Worm (Caenorhabditis elegans) whole organism, early embryonic: Measurements from ENCODE around the gene dhs-17.

Experiments
- B0310.2 ChIP-seq: sonication (generic microtip); optimal IDR thresholded peaks from 2 replicates; lab custom pipeline; 2016; ENCODE audit warnings: mild to moderate bottlenecking, missing genetic modification characterization, missing compliant biosample characterization
- F13C5.2 ChIP-seq: sonication (generic microtip); optimal IDR thresholded peaks from 2 replicates; lab custom pipeline; 2017; ENCODE audit warnings: mild to moderate bottlenecking, missing genetic modification characterization, inconsistent platforms, missing compliant biosample characterization
- aly-1 ChIP-seq: sonication (generic microtip); optimal IDR thresholded peaks from 2 replicates; lab custom pipeline; 2016; ENCODE audit warnings: missing genetic modification characterization, missing compliant biosample characterization
- ama-1 ChIP-seq: fragments of 150-350 bp; optimal IDR thresholded peaks from 2 replicates; lab custom pipeline; 2014
- ceh-13 ChIP-seq: fragments of 200-800 bp; sonication (Bioruptor generic); optimal IDR thresholded peaks from 2 replicates; lab custom pipeline; 2018; ENCODE audit warnings: mild to moderate bottlenecking, missing genetic modification characterization, missing compliant biosample characterization
- ceh-36 ChIP-seq: sonication (generic microtip); optimal IDR thresholded peaks from 2 replicates; lab custom pipeline; 2016; ENCODE audit warnings: missing genetic modification characterization, inconsistent platforms, missing compliant biosample characterization
- ets-7 ChIP-seq: sonication (generic microtip); optimal IDR thresholded peaks from 2 replicates; lab custom pipeline; 2016; ENCODE audit warnings: missing genotype, missing genetic modification characterization, missing compliant biosample characterization
- flt-1 ChIP-seq: fragments of 200-800 bp; sonication (Bioruptor generic); IDR thresholded peaks from 2 replicates; pipeline ENCODE4 v1.3.6; 2022; ENCODE audit warnings: missing genetic modification characterization, missing compliant biosample characterization
- hmbx-1 ChIP-seq: sonication (generic microtip); optimal IDR thresholded peaks from 2 replicates; lab custom pipeline; 2016; ENCODE audit warnings: mild to moderate bottlenecking, missing genetic modification characterization, missing compliant biosample characterization
- hmg-4 ChIP-seq: fragments of 200-800 bp; sonication (Bioruptor generic); optimal IDR thresholded peaks from 2 replicates; lab custom pipeline; 2018; ENCODE audit warnings: mild to moderate bottlenecking, missing genetic modification characterization, missing compliant biosample characterization
- hnd-1 ChIP-seq: sonication (generic microtip); optimal IDR thresholded peaks from 2 replicates; lab custom pipeline; 2016; ENCODE audit warnings: missing genetic modification characterization, missing compliant biosample characterization
- pes-1 ChIP-seq: fragments of 200-800 bp; sonication (Bioruptor generic); IDR thresholded peaks from 2 replicates; pipeline ENCODE4 v1.3.6; 2022; ENCODE audit warnings: missing genetic modification reagents, missing genetic modification characterization, missing compliant biosample characterization
- scrt-1 ChIP-seq: fragments of 200-800 bp; sonication (Bioruptor generic); IDR thresholded peaks from 2 replicates; pipeline ENCODE4 v1.3.6; 2022; ENCODE audit warnings: missing genetic modification characterization, missing compliant biosample characterization
- sea-1 ChIP-seq: fragments of 200-800 bp; sonication (Bioruptor generic); conservative IDR thresholded peaks from 2 replicates; pipeline ENCODE4 v1.3.6; 2022; ENCODE audit warnings: missing genetic modification characterization, missing compliant biosample characterization
- tbx-11 ChIP-seq: fragments of 200-800 bp; sonication (Bioruptor generic); IDR thresholded peaks from 2 replicates; pipeline ENCODE4 v1.3.6; 2022; ENCODE audit warnings: missing genetic modification characterization, missing compliant biosample characterization
- tbx-37 ChIP-seq: fragments of 200-800 bp; sonication (Bioruptor generic); conservative IDR thresholded peaks from 2 replicates; pipeline ENCODE4 v1.3.6; 2022; ENCODE audit warnings: missing genetic modification reagents, missing genetic modification characterization, missing compliant biosample characterization
- tra-4 ChIP-seq: sonication (generic microtip); optimal IDR thresholded peaks from 2 replicates; lab custom pipeline; 2017; ENCODE audit warnings: missing genetic modification characterization, missing compliant biosample characterization

dhs-17 gene

DNA sequence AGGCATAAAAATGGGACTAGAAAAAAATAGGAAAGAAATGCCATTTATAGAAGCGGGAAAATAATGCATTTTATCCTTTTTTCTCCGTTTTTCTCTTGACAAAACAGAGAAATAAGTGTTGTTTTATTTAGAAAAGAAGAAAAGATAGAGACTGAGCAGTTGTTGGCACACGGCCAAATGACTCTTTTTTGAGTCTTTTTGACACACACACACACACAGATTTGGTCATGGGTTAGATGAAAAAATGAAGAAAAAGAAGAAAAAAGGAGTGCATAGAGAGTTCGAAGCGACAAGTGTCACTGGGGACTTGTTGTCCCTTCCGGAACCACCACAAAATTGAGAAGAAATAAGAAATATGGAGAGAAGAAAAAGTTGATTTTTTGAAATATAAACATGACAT, 1.1 kb downstream of the dhs-17 start:
- TF ChIP-seq hmg-4 (no peak), flt-1 (GFP tag; lab: Robert Waterston, UW) (no peak), tbx-37 (no peak), F13C5.2 (tag; lab: Kevin White, UChicago) (no peak), sea-1 (GFP tag; lab: Robert Waterston, UW) (no peak), ama-1 (lab: Kevin White, UChicago) (no peak), hnd-1 (no peak), aly-1 (no peak), ets-7 (tag; lab: Kevin White, UChicago) (no peak), tbx-11 (GFP tag; lab: Robert Waterston, UW) (no peak), pes-1 (GFP tag; lab: Robert Waterston, UW) (no peak), ceh-13 (no peak), B0310.2 (tag; lab: Kevin White, UChicago) (no peak), scrt-1 (GFP tag; lab: Robert Waterston, UW) (no peak)

DNA sequence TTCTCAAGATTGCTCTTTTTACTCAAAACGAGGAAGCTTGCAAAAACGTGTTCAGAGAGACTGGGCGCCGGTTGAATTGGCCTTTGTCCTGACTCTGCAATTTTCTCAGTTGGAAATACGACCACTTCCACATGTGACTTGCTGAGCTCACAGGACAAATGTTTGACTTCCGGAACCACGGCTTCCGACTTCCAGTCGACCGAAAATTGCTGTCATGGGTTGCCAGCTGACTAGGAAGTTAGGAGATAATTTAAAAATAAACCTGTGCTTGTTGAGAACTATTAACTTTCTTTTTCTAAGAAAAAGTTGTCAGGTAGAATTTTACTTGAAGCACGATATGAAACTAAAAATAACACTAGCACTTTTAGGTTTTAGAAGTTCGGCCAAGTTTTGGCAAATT, 3.0 kb downstream of the dhs-17 start:
- TF ChIP-seq tbx-37 (no peak), scrt-1 (GFP tag; lab: Robert Waterston, UW) (no peak), hnd-1 (no peak)

DNA sequence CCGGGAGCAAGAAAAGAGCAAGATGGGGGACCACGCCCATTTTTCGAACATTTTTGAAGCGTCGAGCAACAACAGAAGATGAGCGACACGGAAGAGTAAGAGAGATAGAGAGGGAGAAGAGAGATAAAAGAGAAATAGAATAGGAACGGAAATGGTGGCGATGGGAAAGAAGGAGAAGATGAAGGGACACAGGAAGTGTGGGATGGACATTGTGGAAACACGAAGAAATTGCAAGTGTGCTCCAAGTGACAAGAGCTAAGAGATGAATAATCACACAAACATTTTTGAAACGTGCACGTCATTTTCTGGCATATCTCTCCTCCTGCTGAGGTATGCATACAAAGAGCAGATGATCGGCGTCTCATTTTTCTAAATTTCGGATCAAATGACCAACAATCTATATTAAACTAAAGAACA, 4.0 kb downstream of the dhs-17 start:
- TF ChIP-seq tra-4 (tag; lab: Kevin White, UChicago) (no peak), scrt-1 (GFP tag; lab: Robert Waterston, UW) (no peak), tbx-11 (GFP tag; lab: Robert Waterston, UW) (no peak), pes-1 (GFP tag; lab: Robert Waterston, UW) (no peak), F13C5.2 (tag; lab: Kevin White, UChicago) (no peak), ama-1 (lab: Kevin White, UChicago) (no peak), B0310.2 (tag; lab: Kevin White, UChicago) (no peak), hnd-1 (no peak), ceh-13 (no peak), ets-7 (tag; lab: Kevin White, UChicago) (no peak), sea-1 (GFP tag; lab: Robert Waterston, UW) (no peak), ceh-36 (tag; lab: Kevin White, UChicago) (no peak), hmg-4 (no peak), hmbx-1 (no peak), tbx-37 (no peak), flt-1 (GFP tag; lab: Robert Waterston, UW) (no peak), aly-1 (no peak)

DNA sequence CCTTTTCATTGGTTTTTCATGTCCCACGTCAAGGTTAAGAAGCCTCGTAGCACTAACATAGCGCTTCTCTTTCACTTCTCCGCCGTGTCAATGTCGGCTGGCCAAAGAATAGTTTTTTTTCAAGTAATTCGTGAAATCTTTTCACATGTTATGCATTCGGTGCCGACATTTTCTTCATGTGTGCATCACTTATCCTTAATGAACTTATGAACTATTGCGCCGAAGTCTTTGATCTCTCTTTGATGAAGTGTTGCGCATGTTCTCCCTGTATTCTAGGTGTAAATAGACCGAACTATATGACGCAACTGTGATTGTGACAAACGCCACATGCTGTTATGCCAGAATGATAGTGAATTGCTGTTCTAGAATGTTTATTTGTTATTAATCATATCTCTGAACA, 12.5 kb downstream of the dhs-17 start:
- no peak for TF ChIP-seq tbx-37
- no peak for TF ChIP-seq ceh-36 (tag; lab: Kevin White, UChicago)
- TF ChIP-seq pes-1 (GFP tag; lab: Robert Waterston, UW): no peak
- TF ChIP-seq ama-1 (lab: Kevin White, UChicago): no peak
- no peak for TF ChIP-seq ets-7 (tag; lab: Kevin White, UChicago)

DNA sequence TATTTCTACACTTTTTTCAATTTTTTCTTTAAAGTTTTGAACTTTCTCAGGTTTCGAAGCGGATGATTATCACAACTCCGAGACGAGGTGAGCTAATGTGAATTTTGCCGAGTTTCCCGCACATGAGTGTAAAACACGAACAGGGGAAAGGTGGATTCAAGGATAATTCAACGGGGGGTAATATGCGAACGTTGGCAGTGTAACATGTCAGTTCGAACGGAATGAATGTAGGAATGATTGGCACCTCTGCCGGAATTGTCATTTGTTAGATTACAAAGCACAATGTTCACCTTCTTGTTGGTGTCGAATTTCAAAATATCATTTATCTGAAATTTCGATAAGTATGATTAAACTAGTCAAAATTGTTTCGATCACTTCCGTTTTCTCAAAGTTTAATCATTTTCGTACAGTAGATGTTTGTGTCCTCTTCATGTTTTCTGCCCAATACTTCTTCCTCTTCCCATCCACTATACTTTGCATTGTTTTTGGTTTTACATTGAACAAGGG, 15.6 kb downstream of the dhs-17 start, which contains the start of gene picc-1:
picc-1 (plus strand) TSS at position 51 of the 507 bp plus-strand sequence.
- TF ChIP-seq F13C5.2 (tag; lab: Kevin White, UChicago): no peak
- no peak for TF ChIP-seq ets-7 (tag; lab: Kevin White, UChicago)
- TF ChIP-seq ceh-36 (tag; lab: Kevin White, UChicago): no peak
- no peak for TF ChIP-seq hmg-4
- no peak for TF ChIP-seq tbx-37
- TF ChIP-seq flt-1 (GFP tag; lab: Robert Waterston, UW): no peak
- TF ChIP-seq B0310.2 (tag; lab: Kevin White, UChicago): no peak
- no peak for TF ChIP-seq ama-1 (lab: Kevin White, UChicago)
- no peak for TF ChIP-seq hmbx-1
- TF ChIP-seq pes-1 (GFP tag; lab: Robert Waterston, UW): no peak
- TF ChIP-seq scrt-1 (GFP tag; lab: Robert Waterston, UW): no peak
- TF ChIP-seq tra-4 (tag; lab: Kevin White, UChicago): no peak
- TF ChIP-seq ceh-13: no peak
- no peak for TF ChIP-seq tbx-11 (GFP tag; lab: Robert Waterston, UW)
- no peak for TF ChIP-seq sea-1 (GFP tag; lab: Robert Waterston, UW)

DNA sequence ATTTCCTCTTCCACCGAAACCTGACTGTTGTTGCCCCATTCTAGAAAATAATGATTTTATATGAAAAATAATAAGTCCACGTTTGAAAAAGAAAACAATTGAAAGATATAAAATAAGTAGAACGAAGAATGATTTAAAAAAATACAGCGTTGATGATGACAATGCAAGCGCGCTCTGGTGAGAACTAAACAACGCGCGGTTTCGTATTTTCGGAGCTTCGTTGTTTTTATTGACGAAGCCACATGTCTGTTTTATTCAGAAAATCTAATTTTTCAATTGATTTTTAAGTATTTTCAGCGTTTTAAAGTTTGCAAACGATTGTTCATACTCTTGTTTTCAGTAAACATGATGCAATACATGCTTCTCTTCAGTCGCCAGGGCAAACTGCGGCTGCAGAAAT, 17.0 kb downstream of the dhs-17 start, which contains the start of the genes rpt-2 and aps-1:
rpt-2 (minus strand) TSS at position 40 of the 400 bp plus-strand sequence.
aps-1 (plus strand) TSS at position 341 of the 400 bp plus-strand sequence.
- TF ChIP-seq ama-1 (lab: Kevin White, UChicago) (no peak), F13C5.2 (tag; lab: Kevin White, UChicago) (peak; percentile 48)

DNA sequence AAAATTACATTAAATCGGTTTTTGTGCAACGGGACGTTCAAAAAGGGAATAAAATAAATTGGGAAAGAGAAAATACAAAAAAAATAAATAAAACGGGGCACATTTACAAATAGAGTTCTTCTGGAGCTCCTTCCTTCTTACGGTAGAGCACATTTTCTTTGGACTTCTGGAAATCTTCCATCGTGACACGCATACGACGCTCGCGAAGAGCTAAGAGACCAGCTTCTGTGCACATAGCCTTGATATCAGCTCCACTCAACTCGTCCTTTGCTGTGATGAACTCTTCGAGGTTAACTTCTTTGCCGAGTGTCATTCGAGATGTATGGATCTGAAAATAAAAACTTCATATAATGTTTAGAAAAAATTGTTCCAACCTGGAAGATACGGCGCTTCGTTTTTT, 18.5 kb downstream of the dhs-17 start:
- TF ChIP-seq hnd-1: no peak
- no peak for TF ChIP-seq scrt-1 (GFP tag; lab: Robert Waterston, UW)
- TF ChIP-seq ceh-13: no peak
- TF ChIP-seq B0310.2 (tag; lab: Kevin White, UChicago): no peak
- TF ChIP-seq ama-1 (lab: Kevin White, UChicago): no peak
- TF ChIP-seq tbx-11 (GFP tag; lab: Robert Waterston, UW): no peak
- TF ChIP-seq ceh-36 (tag; lab: Kevin White, UChicago): no peak
- TF ChIP-seq hmbx-1: no peak
- TF ChIP-seq F13C5.2 (tag; lab: Kevin White, UChicago): no peak
- TF ChIP-seq tbx-37: no peak
- TF ChIP-seq flt-1 (GFP tag; lab: Robert Waterston, UW): no peak
- TF ChIP-seq hmg-4: no peak
- TF ChIP-seq sea-1 (GFP tag; lab: Robert Waterston, UW): no peak
- no peak for TF ChIP-seq pes-1 (GFP tag; lab: Robert Waterston, UW)
- TF ChIP-seq ets-7 (tag; lab: Kevin White, UChicago): no peak
- TF ChIP-seq aly-1: no peak

DNA sequence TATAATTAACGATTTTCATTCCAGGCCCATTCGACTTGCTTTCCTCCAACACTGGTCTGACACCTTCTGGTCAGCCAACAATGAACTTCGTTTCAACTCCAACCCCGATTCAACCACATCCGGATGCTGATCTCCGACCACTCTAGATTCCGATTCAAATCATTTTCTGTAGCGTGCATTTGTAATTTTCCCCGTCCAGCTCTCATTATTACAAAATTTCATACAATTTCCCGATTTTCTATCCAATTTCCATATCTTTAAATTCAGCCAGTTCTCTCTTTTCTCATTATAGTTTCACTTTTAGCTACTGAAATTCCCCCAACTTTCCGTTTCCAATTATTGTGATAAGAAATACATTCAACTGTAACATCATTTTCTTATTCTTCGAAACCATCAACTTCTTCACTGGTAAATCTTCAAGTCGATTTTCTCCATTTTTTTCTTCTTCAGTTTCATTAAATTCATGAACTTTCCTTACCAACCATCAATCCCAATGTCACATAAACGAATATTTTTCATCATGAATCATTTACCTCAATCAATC, 19.0 kb downstream of the dhs-17 start:
- TF ChIP-seq ama-1 (lab: Kevin White, UChicago): no peak
- no peak for TF ChIP-seq hmg-4
- TF ChIP-seq sea-1 (GFP tag; lab: Robert Waterston, UW): no peak
- no peak for TF ChIP-seq ets-7 (tag; lab: Kevin White, UChicago)
- no peak for TF ChIP-seq scrt-1 (GFP tag; lab: Robert Waterston, UW)
- TF ChIP-seq tbx-37: no peak
- TF ChIP-seq tra-4 (tag; lab: Kevin White, UChicago): no peak
- TF ChIP-seq pes-1 (GFP tag; lab: Robert Waterston, UW): no peak
- no peak for TF ChIP-seq aly-1
